Worm (Caenorhabditis elegans) whole organism, young adult: ENCODE results near the gene B0507.3.
A peak's percentile ranks its signal among the peaks of the same experiment; 100 is the strongest.

Experiments used
- F39B2.1 ChIP-seq: fragments of 200-800 bp; sonication (Bioruptor generic); IDR thresholded peaks from 2 replicates; pipeline ENCODE4 v1.3.6; 2022; ENCODE audit warnings: missing genetic modification reagents, missing genetic modification characterization, missing compliant biosample characterization
- F52B5.7 ChIP-seq: sonication (generic microtip); optimal IDR thresholded peaks from 2 replicates; lab custom pipeline; 2016; ENCODE audit warnings: mild to moderate bottlenecking, missing genetic modification characterization, missing compliant biosample characterization
- K11D2.4 ChIP-seq: fragments of 200-800 bp; sonication (Bioruptor generic); IDR thresholded peaks from 2 replicates; pipeline ENCODE4 v1.3.6; 2022; ENCODE audit warnings: missing genetic modification reagents, missing genetic modification characterization, missing compliant biosample characterization
- Y79H2A.3 ChIP-seq: fragments of 200-800 bp; sonication (Bioruptor generic); conservative IDR thresholded peaks from 2 replicates; pipeline ENCODE4 v1.3.6; 2022; ENCODE audit warnings: missing genetic modification reagents, missing genetic modification characterization, missing compliant biosample characterization
- akir-1 ChIP-seq: fragments of 200-800 bp; sonication (Bioruptor generic); optimal IDR thresholded peaks from 2 replicates; lab custom pipeline; 2018; ENCODE audit warnings: mild to moderate bottlenecking, missing genetic modification characterization, moderate library complexity, missing compliant biosample characterization
- ama-1 ChIP-seq, 3 experiments: fragments of 150-350 bp in 1 of 3; sonication (generic microtip) in 2 of 3; optimal IDR thresholded peaks; 2 replicates each; lab custom pipeline; 2014 to 2018; ENCODE audit warnings: missing biosample characterization in 2 of 3, missing genetic modification characterization in 2 of 3, missing genetic modification reagents in 2 of 3
- aptf-2 ChIP-seq: fragments of 200-800 bp; sonication (Bioruptor generic); conservative IDR thresholded peaks from 2 replicates; pipeline ENCODE4 v1.3.6; 2022; ENCODE audit warnings: missing genetic modification reagents, missing genetic modification characterization, missing compliant biosample characterization
- attf-5 ChIP-seq: fragments of 200-800 bp; sonication (Bioruptor generic); optimal IDR thresholded peaks from 2 replicates; lab custom pipeline; 2018; ENCODE audit warnings: mild to moderate bottlenecking, missing genetic modification characterization, missing compliant biosample characterization
- attf-6 ChIP-seq: fragments of 200-800 bp; sonication (Bioruptor generic); IDR thresholded peaks from 2 replicates; pipeline ENCODE4 v1.3.6; 2022; ENCODE audit warnings: missing genetic modification reagents, missing genetic modification characterization, missing compliant biosample characterization
- cebp-1 ChIP-seq, 2 experiments: fragments of 200-800 bp in 1 of 2; sonication (Bioruptor generic) in 1 of 2; sonication (generic microtip) in 1 of 2; IDR thresholded peaks in 1 of 2; optimal IDR thresholded peaks in 1 of 2; 2 replicates each; pipeline versions ENCODE4 v1.3.6 to Lab custom; 2017 to 2022; ENCODE audit warnings: missing compliant biosample characterization in 2 of 2, missing genetic modification characterization in 2 of 2, mild to moderate bottlenecking in 1 of 2, missing genetic modification reagents in 1 of 2, moderate library complexity in 1 of 2
- ceh-27 ChIP-seq: fragments of 200-800 bp; sonication (Bioruptor generic); optimal IDR thresholded peaks from 2 replicates; lab custom pipeline; 2018; ENCODE audit warnings: mild to moderate bottlenecking, missing genetic modification characterization, moderate library complexity, missing compliant biosample characterization
- ceh-79 ChIP-seq: sonication (generic microtip); optimal IDR thresholded peaks from 2 replicates; lab custom pipeline; 2017; ENCODE audit warnings: mild to moderate bottlenecking, missing genetic modification characterization, missing compliant biosample characterization
- chd-7 ChIP-seq: sonication (generic microtip); optimal IDR thresholded peaks from 2 replicates; lab custom pipeline; 2016; ENCODE audit warnings: mild to moderate bottlenecking, missing genetic modification characterization, moderate library complexity, missing compliant biosample characterization
- dox-1 ChIP-seq: fragments of 200-800 bp; sonication (Bioruptor generic); IDR thresholded peaks from 2 replicates; pipeline ENCODE4 v1.3.6; 2022; ENCODE audit warnings: missing genetic modification reagents, missing genetic modification characterization, missing compliant biosample characterization
- dpff-1 ChIP-seq: sonication (generic microtip); optimal IDR thresholded peaks from 2 replicates; lab custom pipeline; 2017; ENCODE audit warnings: mild to moderate bottlenecking, missing genetic modification characterization, missing compliant biosample characterization
- ekl-4 ChIP-seq: fragments of 200-800 bp; sonication (Bioruptor generic); IDR thresholded peaks from 2 replicates; pipeline ENCODE4 v1.3.6; 2022; ENCODE audit warnings: missing genetic modification reagents, missing genetic modification characterization, missing compliant biosample characterization
- ets-4 ChIP-seq: fragments of 200-800 bp; sonication (Bioruptor generic); optimal IDR thresholded peaks from 2 replicates; lab custom pipeline; 2018; ENCODE audit warnings: mild to moderate bottlenecking, missing genetic modification characterization, missing compliant biosample characterization
- gei-17 ChIP-seq: fragments of 200-800 bp; sonication (Bioruptor generic); optimal IDR thresholded peaks from 2 replicates; lab custom pipeline; 2018; ENCODE audit warnings: mild to moderate bottlenecking, missing genetic modification characterization, missing compliant biosample characterization
- hlh-12 ChIP-seq: sonication (generic microtip); optimal IDR thresholded peaks from 2 replicates; lab custom pipeline; 2016; ENCODE audit warnings: missing genetic modification characterization, missing compliant biosample characterization
- hrde-1 ChIP-seq: sonication (generic microtip); optimal IDR thresholded peaks from 2 replicates; lab custom pipeline; 2016; ENCODE audit warnings: missing genetic modification characterization, mild to moderate bottlenecking, missing compliant biosample characterization, moderate library complexity, missing genotype, missing genetic modification reagents, borderline replicate concordance
- lag-1 ChIP-seq: fragments of 200-800 bp; sonication (Bioruptor generic); IDR thresholded peaks from 2 replicates; pipeline ENCODE4 v1.3.6; 2022; ENCODE audit warnings: missing genetic modification reagents, missing genetic modification characterization, missing compliant biosample characterization
- nfyb-1 ChIP-seq: fragments of 200-800 bp; sonication (Bioruptor generic); IDR thresholded peaks from 2 replicates; pipeline ENCODE4 v1.3.6; 2022; ENCODE audit warnings: missing genetic modification reagents, missing genetic modification characterization, missing compliant biosample characterization
- nhr-179 ChIP-seq: sonication (generic microtip); optimal IDR thresholded peaks from 2 replicates; lab custom pipeline; 2016; ENCODE audit warnings: mild to moderate bottlenecking, missing genetic modification characterization, missing compliant biosample characterization
- nhr-80 ChIP-seq: sonication (generic microtip); optimal IDR thresholded peaks from 2 replicates; lab custom pipeline; 2016; ENCODE audit warnings: missing genetic modification characterization, missing compliant biosample characterization
- pha-4 ChIP-seq: fragments of 150-350 bp; sonication (generic microtip); optimal IDR thresholded peaks from 2 replicates; lab custom pipeline; 2014; ENCODE audit warnings: missing biosample characterization, missing genetic modification reagents, missing genetic modification characterization
- sdz-38 ChIP-seq: sonication (generic microtip); optimal IDR thresholded peaks from 2 replicates; lab custom pipeline; 2016; ENCODE audit warnings: missing genotype, missing genetic modification characterization, missing compliant biosample characterization
- snpc-4 ChIP-seq, 5 experiments: fragments of 150-350 bp in 1 of 5; sonication (generic microtip) in 4 of 5; optimal IDR thresholded peaks; 2 replicates each; lab custom pipeline; 2014 to 2018; ENCODE audit warnings: missing genetic modification characterization in 5 of 5, missing biosample characterization in 3 of 5, antibody characterized with exemption in 2 of 5, mild to moderate bottlenecking in 2 of 5, missing compliant biosample characterization in 2 of 5, missing genotype in 2 of 5, moderate library complexity in 2 of 5, missing genetic modification reagents in 1 of 5
- somi-1 ChIP-seq: fragments of 200-800 bp; sonication (Bioruptor generic); optimal IDR thresholded peaks from 2 replicates; lab custom pipeline; 2018; ENCODE audit warnings: mild to moderate bottlenecking, missing genetic modification characterization, missing compliant biosample characterization
- unc-130 ChIP-seq: sonication (generic microtip); optimal IDR thresholded peaks from 2 replicates; lab custom pipeline; 2016; ENCODE audit warnings: missing genetic modification reagents, missing genetic modification characterization, missing compliant biosample characterization
- zfh-2 ChIP-seq: fragments of 200-800 bp; sonication (Bioruptor generic); conservative IDR thresholded peaks from 2 replicates; pipeline ENCODE4 v1.3.6; 2022; ENCODE audit warnings: missing genetic modification reagents, missing genetic modification characterization, missing compliant biosample characterization

The B0507.3 gene

ce11 chrV:8771599-8771998 lies 2.9 kb downstream of the B0507.3 start, which contains the start of gene srx-115:
Gene srx-115, plus strand, starts transcription at chrV:8771899.
- TF ChIP-seq Y79H2A.3 (GFP tag; lab: Robert Waterston, UW) (no peak), ama-1 (optimal IDR thresholded peaks at IDR 0.05; lab: Kevin White, UChicago) (no peak), ama-1 (GFP tag; optimal IDR thresholded peaks at IDR 0.05; lab: Kevin White, UChicago) (no peak), ets-4 (GFP tag; lab: Kevin White, UChicago) (no peak), pha-4 (tag; lab: Kevin White, UChicago) (no peak)

ce11 chrV:8773826-8774382 lies 5.2 kb downstream of the B0507.3 start, which contains the start of gene B0507.2:
Gene B0507.2, plus strand, starts transcription at chrV:8774332.
- TF ChIP-seq nhr-80 (tag; lab: Kevin White, UChicago) (peak; percentile 36), nhr-179 (tag; lab: Kevin White, UChicago) (no peak), pha-4 (tag; lab: Kevin White, UChicago) (no peak), F52B5.7 (no peak), K11D2.4 (GFP tag; lab: Robert Waterston, UW) (no peak), attf-6 (no peak), ceh-27 (peak; percentile 53), chd-7 (no peak), unc-130 (GFP tag; lab: Kevin White, UChicago) (no peak), cebp-1 (GFP tag; IDR thresholded peaks at IDR 0.05; lab: Robert Waterston, UW) (no peak), cebp-1 (tag; optimal IDR thresholded peaks at IDR 0.05; lab: Kevin White, UChicago) (peak; percentile 76)
- TF ChIP-seq, all 124 proteins: peak for 3

ce11 chrV:8776270-8776669 lies 7.6 kb downstream of the B0507.3 start, which contains the start of gene B0507.1:
Gene B0507.1, plus strand, starts transcription at chrV:8776570.
- TF ChIP-seq lag-1 (GFP tag; lab: Robert Waterston, UW) (no peak), hrde-1 (tag; lab: Kevin White, UChicago) (no peak), sdz-38 (tag; lab: Kevin White, UChicago) (no peak), dpff-1 (tag; lab: Kevin White, UChicago) (no peak), attf-5 (no peak), F39B2.1 (GFP tag; lab: Robert Waterston, UW) (no peak), somi-1 (GFP tag; lab: Kevin White, UChicago) (no peak), hlh-12 (tag; lab: Kevin White, UChicago) (no peak), ceh-79 (tag; lab: Kevin White, UChicago) (no peak), gei-17 (GFP tag; lab: Kevin White, UChicago) (no peak), ekl-4 (no peak), akir-1 (GFP tag; lab: Kevin White, UChicago) (no peak)

ce11 chrV:8781164-8781563 lies 12.5 kb downstream of the B0507.3 start:
- TF ChIP-seq snpc-4 (GFP tag; optimal IDR thresholded peaks at IDR 0.05; lab: Kevin White, UChicago) (no peak), snpc-4 (tag; optimal IDR thresholded peaks at IDR 0.05; lab: Kevin White, UChicago) (no peak), nhr-80 (tag; lab: Kevin White, UChicago) (peak; percentile 33)

- TF ChIP-seq dox-1 (GFP tag; lab: Robert Waterston, UW) (no peak), ceh-27 (peak; percentile 8)
Measured at ce11 chrV:8782112-8782511, 13.4 kb downstream of the B0507.3 start.

ce11 chrV:8784485-8784884 lies 15.8 kb downstream of the B0507.3 start:
- TF ChIP-seq zfh-2 (GFP tag; lab: Robert Waterston, UW) (peak; percentile 73), aptf-2 (GFP tag; lab: Robert Waterston, UW) (no peak), nhr-80 (tag; lab: Kevin White, UChicago) (peak; percentile 11), nfyb-1 (GFP tag; lab: Robert Waterston, UW) (no peak)
